Fruit fly (Drosophila melanogaster) whole organism, embryonic: ENCODE measurements around the gene CG42404.

Source experiments
- BtbVII ChIP-seq: fragments of 200-800 bp; sonication (Bioruptor generic); optimal IDR thresholded peaks from 3 replicates; lab custom pipeline; 2017; ENCODE audit warnings: missing biosample characterization, mild to moderate bottlenecking, missing genetic modification characterization
- CG10565 ChIP-seq: fragments of 200-800 bp; sonication (Bioruptor generic); optimal IDR thresholded peaks from 3 replicates; lab custom pipeline; 2016; ENCODE audit warnings: missing biosample characterization, mild to moderate bottlenecking, missing genetic modification characterization
- CG10979 ChIP-seq: fragments of 200-800 bp; sonication (Bioruptor generic); optimal IDR thresholded peaks from 2 replicates; lab custom pipeline; 2018; ENCODE audit warnings: missing biosample characterization, mild to moderate bottlenecking, missing genetic modification characterization, moderate library complexity
- CG11456 ChIP-seq: fragments of 200-800 bp; sonication (Bioruptor generic); IDR thresholded peaks from 3 replicates; pipeline ENCODE4 v1.3.6; 2022; ENCODE audit warnings: missing biosample characterization, missing genetic modification characterization
- CG11504 ChIP-seq: fragments of 200-800 bp; sonication (Bioruptor generic); optimal IDR thresholded peaks from 3 replicates; lab custom pipeline; 2019; ENCODE audit warnings: missing biosample characterization, mild to moderate bottlenecking, missing genetic modification characterization, moderate library complexity
- CG11695 ChIP-seq: fragments of 200-800 bp; sonication (Bioruptor generic); IDR thresholded peaks from 3 replicates; pipeline ENCODE4 v1.3.6; 2022; ENCODE audit warnings: missing biosample characterization, missing genetic modification characterization
- CG13123 ChIP-seq: fragments of 200-800 bp; sonication (Bioruptor generic); optimal IDR thresholded peaks from 2 replicates; lab custom pipeline; 2016; ENCODE audit warnings: missing biosample characterization, missing genetic modification characterization
- CG13296 ChIP-seq: fragments of 200-800 bp; sonication (Bioruptor generic); optimal IDR thresholded peaks from 3 replicates; lab custom pipeline; 2018; ENCODE audit warnings: missing biosample characterization, mild to moderate bottlenecking, missing genetic modification characterization
- CG14014 ChIP-seq: fragments of 200-800 bp; sonication (Bioruptor generic); IDR thresholded peaks from 2 replicates; pipeline ENCODE4 v1.3.6; 2022; ENCODE audit warnings: missing biosample characterization, missing genetic modification characterization
- CG14441 ChIP-seq: fragments of 200-800 bp; sonication (Bioruptor generic); IDR thresholded peaks from 2 replicates; pipeline ENCODE4 v1.3.6; 2022; ENCODE audit warnings: missing biosample characterization, missing genetic modification characterization
- CG15479 ChIP-seq: fragments of 200-800 bp; sonication (Bioruptor generic); optimal IDR thresholded peaks from 3 replicates; lab custom pipeline; 2019; ENCODE audit warnings: missing biosample characterization, mild to moderate bottlenecking, missing genetic modification characterization, moderate library complexity
- CG16863 ChIP-seq: fragments of 200-800 bp; sonication (Bioruptor generic); optimal IDR thresholded peaks from 3 replicates; lab custom pipeline; 2016; ENCODE audit warnings: missing biosample characterization, missing genetic modification characterization
- CG17328 ChIP-seq: fragments of 200-800 bp; sonication (Bioruptor generic); IDR thresholded peaks from 2 replicates; pipeline ENCODE4 v1.3.6; 2022; ENCODE audit warnings: missing biosample characterization, missing genetic modification characterization
- CG2202 ChIP-seq: fragments of 200-800 bp; sonication (Bioruptor generic); optimal IDR thresholded peaks from 2 replicates; lab custom pipeline; 2018; ENCODE audit warnings: missing biosample characterization, mild to moderate bottlenecking, missing genetic modification characterization
- CG2875 ChIP-seq: fragments of 200-800 bp; sonication (Bioruptor generic); optimal IDR thresholded peaks from 2 replicates; lab custom pipeline; 2017; ENCODE audit warnings: missing biosample characterization, mild to moderate bottlenecking, missing genetic modification characterization, missing genetic modification reagents
- CG33557 ChIP-seq: fragments of 200-800 bp; sonication (Bioruptor generic); optimal IDR thresholded peaks from 2 replicates; lab custom pipeline; 2019; ENCODE audit warnings: missing biosample characterization, mild to moderate bottlenecking, missing genetic modification characterization, moderate library complexity
- CG34422 ChIP-seq: fragments of 200-800 bp; sonication (Bioruptor generic); IDR thresholded peaks from 3 replicates; pipeline ENCODE4 v1.3.6; 2022; ENCODE audit warnings: missing biosample characterization, missing genetic modification characterization
- CG3726 ChIP-seq: fragments of 200-800 bp; sonication (Bioruptor generic); IDR thresholded peaks from 3 replicates; pipeline ENCODE4, ENCODE4 v1.3.6; 2022; ENCODE audit warnings: missing biosample characterization, missing genetic modification characterization
- CG4404 ChIP-seq: fragments of 200-800 bp; sonication (Bioruptor generic); IDR thresholded peaks from 2 replicates; pipeline ENCODE4 v1.3.6; 2022; ENCODE audit warnings: missing biosample characterization, missing genetic modification characterization
- CG8089 ChIP-seq: fragments of 200-800 bp; sonication (Bioruptor generic); optimal IDR thresholded peaks from 3 replicates; lab custom pipeline; 2016; ENCODE audit warnings: missing biosample characterization, missing genetic modification characterization
- CG8290 ChIP-seq, 3 experiments: fragments of 200-800 bp; sonication (Bioruptor generic); optimal IDR thresholded peaks; 2 replicates each; lab custom pipeline; 2016 to 2019; ENCODE audit warnings: missing biosample characterization in 3 of 3, missing genetic modification characterization in 3 of 3, mild to moderate bottlenecking in 2 of 3, moderate library complexity in 1 of 3
- CG8765 ChIP-seq: fragments of 200-800 bp; sonication (Bioruptor generic); IDR thresholded peaks from 2 replicates; pipeline ENCODE4 v1.3.6; 2022; ENCODE audit warnings: missing biosample characterization, missing genetic modification characterization
- D19A ChIP-seq: fragments of 200-800 bp; optimal IDR thresholded peaks from 3 replicates; lab custom pipeline; 2019; ENCODE audit warnings: missing biosample characterization, mild to moderate bottlenecking, missing genetic modification characterization, moderate library complexity
- Dad ChIP-seq: fragments of 200-800 bp; sonication (Bioruptor generic); optimal IDR thresholded peaks from 3 replicates; lab custom pipeline; 2016; ENCODE audit warnings: missing biosample characterization, missing genetic modification characterization
- E2f1 ChIP-seq: fragments of 200-800 bp; sonication (Bioruptor generic); IDR thresholded peaks from 2 replicates; pipeline ENCODE4 v1.3.6; 2022; ENCODE audit warnings: missing biosample characterization, missing genetic modification characterization
- HHEX ChIP-seq: fragments of 200-800 bp; sonication (Bioruptor generic); optimal IDR thresholded peaks from 3 replicates; lab custom pipeline; 2017; ENCODE audit warnings: missing biosample characterization, mild to moderate bottlenecking, missing genetic modification characterization, missing genetic modification reagents
- HLH4C ChIP-seq: fragments of 200-800 bp; sonication (Bioruptor generic); IDR thresholded peaks from 3 replicates; pipeline ENCODE4 v1.3.6; 2022; ENCODE audit warnings: missing biosample characterization, missing genetic modification characterization; ENCODE audit not compliant: partially characterized antibody
- Lim3 ChIP-seq: fragments of 200-800 bp; sonication (Bioruptor generic); IDR thresholded peaks from 2 replicates; pipeline ENCODE4 v1.3.6; 2022; ENCODE audit warnings: missing biosample characterization, missing genetic modification characterization
- Lpt ChIP-seq: fragments of >200 bp; optimal IDR thresholded peaks from 2 replicates; lab custom pipeline; 2018; ENCODE audit warnings: missing biosample characterization, missing genetic modification characterization
- Max ChIP-seq: fragments of 200-800 bp; sonication (Bioruptor generic); optimal IDR thresholded peaks from 2 replicates; lab custom pipeline; 2016; ENCODE audit warnings: missing biosample characterization, mild to moderate bottlenecking, missing genetic modification characterization
- Mes4 ChIP-seq: fragments of 200-800 bp; sonication (Bioruptor generic); optimal IDR thresholded peaks from 2 replicates; lab custom pipeline; 2016; ENCODE audit warnings: missing biosample characterization, missing genetic modification characterization
- NfI ChIP-seq: fragments of 200-800 bp; sonication (Bioruptor generic); optimal IDR thresholded peaks from 3 replicates; lab custom pipeline; 2018; ENCODE audit warnings: missing biosample characterization, mild to moderate bottlenecking, missing genetic modification characterization, moderate library complexity
- Ravus ChIP-seq: fragments of 200-800 bp; sonication (Bioruptor generic); IDR thresholded peaks from 2 replicates; pipeline ENCODE4 v1.3.6; 2022; ENCODE audit warnings: missing biosample characterization, missing genetic modification characterization
- Stat92E ChIP-seq, 3 experiments: fragments of >200 bp in 2 of 3; fragments of 200-800 bp in 1 of 3; sonication (Bioruptor generic) in 1 of 3; optimal IDR thresholded peaks; 2 replicates each; lab custom pipeline; 2017 to 2019; ENCODE audit warnings: missing biosample characterization in 3 of 3, missing genetic modification characterization in 3 of 3, mild to moderate bottlenecking in 1 of 3, moderate library complexity in 1 of 3
- ab ChIP-seq: fragments of 200-800 bp; sonication (Bioruptor generic); optimal IDR thresholded peaks from 2 replicates; lab custom pipeline; 2016; ENCODE audit warnings: missing biosample characterization, missing genetic modification characterization
- bowl ChIP-seq: fragments of 200-800 bp; sonication (Bioruptor generic); IDR thresholded peaks from 2 replicates; pipeline ENCODE4 v1.3.6; 2022; ENCODE audit warnings: missing biosample characterization, missing genetic modification characterization
- cg ChIP-seq: fragments of 200-800 bp; sonication (Bioruptor generic); optimal IDR thresholded peaks from 3 replicates; lab custom pipeline; 2019; ENCODE audit warnings: missing biosample characterization, mild to moderate bottlenecking, missing genetic modification characterization, moderate library complexity
- fd102C ChIP-seq: fragments of 200-800 bp; sonication (Bioruptor generic); optimal IDR thresholded peaks from 2 replicates; lab custom pipeline; 2018; ENCODE audit warnings: missing biosample characterization, mild to moderate bottlenecking, missing genetic modification characterization, moderate library complexity
- fru ChIP-seq: fragments of >200 bp; optimal IDR thresholded peaks from 2 replicates; lab custom pipeline; 2017
- ham ChIP-seq: fragments of 200-800 bp; sonication (Bioruptor generic); IDR thresholded peaks from 2 replicates; pipeline ENCODE4 v1.3.6; 2022; ENCODE audit warnings: missing biosample characterization, missing genetic modification characterization
- her ChIP-seq: fragments of 200-800 bp; sonication (Bioruptor generic); optimal IDR thresholded peaks from 2 replicates; lab custom pipeline; 2016; ENCODE audit warnings: missing biosample characterization, missing genetic modification characterization
- lilli ChIP-seq: fragments of 200-800 bp; sonication (Bioruptor generic); optimal IDR thresholded peaks from 3 replicates; lab custom pipeline; 2016; ENCODE audit warnings: missing biosample characterization, missing genetic modification characterization
- lov ChIP-seq, 2 experiments: fragments of 200-800 bp in 1 of 2; fragments of >200 bp in 1 of 2; sonication (Bioruptor generic) in 1 of 2; IDR thresholded peaks in 1 of 2; optimal IDR thresholded peaks in 1 of 2; 2 replicates in 1 of 2; 3 replicates in 1 of 2; pipeline versions ENCODE4 v1.3.6 to Lab custom; 2017 to 2022; ENCODE audit warnings: missing biosample characterization in 1 of 2, missing genetic modification characterization in 1 of 2
- mam ChIP-seq: fragments of 200-800 bp; sonication (Bioruptor generic); optimal IDR thresholded peaks from 3 replicates; lab custom pipeline; 2016; ENCODE audit warnings: missing biosample characterization, missing genetic modification characterization
- sens ChIP-seq: fragments of 200-800 bp; sonication (Bioruptor generic); peaks from one replicate; lab custom pipeline; 2016; ENCODE audit warnings: missing biosample characterization, missing genetic modification characterization
- seq ChIP-seq: fragments of 200-800 bp; sonication (Bioruptor generic); IDR thresholded peaks from 2 replicates; pipeline ENCODE4 v1.3.6; 2022; ENCODE audit warnings: missing biosample characterization, missing genetic modification characterization
- so ChIP-seq: fragments of 200-800 bp; sonication (Bioruptor generic); IDR thresholded peaks from 3 replicates; pipeline ENCODE4 v1.3.6; 2022; ENCODE audit warnings: missing biosample characterization, missing genetic modification characterization
- stc ChIP-seq: fragments of 200-800 bp; sonication (Bioruptor generic); IDR thresholded peaks from 2 replicates; pipeline ENCODE4 v1.3.6; 2022; ENCODE audit warnings: missing biosample characterization, missing genetic modification characterization
- tup ChIP-seq: fragments of 200-800 bp; sonication (Bioruptor generic); optimal IDR thresholded peaks from 2 replicates; lab custom pipeline; 2016; ENCODE audit warnings: missing biosample characterization, mild to moderate bottlenecking, missing genetic modification characterization, moderate library complexity
- tx ChIP-seq: fragments of 200-800 bp; sonication (Bioruptor generic); optimal IDR thresholded peaks from 2 replicates; lab custom pipeline; 2016; ENCODE audit warnings: missing biosample characterization, missing genetic modification characterization

The CG42404 gene

dm6 chr3R:15281335-15281963 is 31.6 kb downstream of the CG42404 start (continued):
- TF ChIP-seq E2f1 (GFP tag; lab: Robert Waterston, UW) (peak; percentile 5; the same call in 1 of the 2 replicates), cg (GFP tag; lab: Kevin White, UChicago) (peak; percentile 80), CG8290 (GFP tag; optimal IDR thresholded peaks at IDR 0.05; lab: Kevin White, UChicago) (no peak), CG8290 (tag; optimal IDR thresholded peaks at IDR 0.05; lab: Kevin White, UChicago) (peak in 1 of 2 experiments; percentile 10), CG34422 (GFP tag; lab: Robert Waterston, UW) (no peak), Lpt (GFP tag; lab: Kevin White, UChicago) (no peak), stc (GFP tag; lab: Robert Waterston, UW) (no peak), mam (GFP tag; lab: Kevin White, UChicago) (no peak), CG2202 (tag; lab: Kevin White, UChicago) (no peak), CG16863 (GFP tag; lab: Kevin White, UChicago) (no peak), CG3726 (no peak), CG33557 (GFP tag; lab: Kevin White, UChicago) (no peak), CG17328 (no peak), CG11695 (GFP tag; lab: Robert Waterston, UW) (no peak), HLH4C (GFP tag; lab: Robert Waterston, UW) (no peak), HHEX (no peak), tup (GFP tag; lab: Kevin White, UChicago) (no peak), CG4404 (GFP tag; lab: Robert Waterston, UW) (no peak), sens (GFP tag; lab: Kevin White, UChicago) (peak; percentile 16), lov (optimal IDR thresholded peaks at IDR 0.05; lab: Kevin White, UChicago) (no peak), lov (GFP tag; IDR thresholded peaks at IDR 0.05; lab: Robert Waterston, UW) (peak; percentile 62; the same call in 1 of the 3 replicates), Ravus (GFP tag; lab: Robert Waterston, UW) (no peak), CG10979 (no peak), CG2875 (GFP tag; lab: Kevin White, UChicago) (no peak), CG14014 (no peak), Stat92E (GFP tag; optimal IDR thresholded peaks at IDR 0.05; lab: Kevin White, UChicago) (no peak), BtbVII (GFP tag; lab: Kevin White, UChicago) (no peak), CG13123 (GFP tag; lab: Kevin White, UChicago) (no peak), CG11456 (GFP tag; lab: Robert Waterston, UW) (no peak), CG10565 (no peak), tx (GFP tag; lab: Kevin White, UChicago) (no peak)

- TF ChIP-seq so (GFP tag; lab: Robert Waterston, UW) (no peak), Dad (GFP tag; lab: Kevin White, UChicago) (no peak), Mes4 (GFP tag; lab: Kevin White, UChicago) (no peak), bowl (GFP tag; lab: Robert Waterston, UW) (no peak), fd102C (GFP tag; lab: Kevin White, UChicago) (no peak), CG2875 (GFP tag; lab: Kevin White, UChicago) (no peak), CG15479 (no peak), her (no peak), CG8089 (no peak), CG17328 (no peak), CG13296 (GFP tag; lab: Kevin White, UChicago) (no peak), seq (GFP tag; lab: Robert Waterston, UW) (no peak), D19A (tag; lab: Kevin White, UChicago) (peak; percentile 18), lilli (peak; percentile 18), E2f1 (GFP tag; lab: Robert Waterston, UW) (no peak), CG11504 (tag; lab: Kevin White, UChicago) (no peak), ham (no peak), Lim3 (no peak), CG14441 (GFP tag; lab: Robert Waterston, UW) (no peak), CG8765 (GFP tag; lab: Robert Waterston, UW) (no peak), Max (GFP tag; lab: Kevin White, UChicago) (no peak), NfI (GFP tag; lab: Kevin White, UChicago) (no peak), ab (GFP tag; lab: Kevin White, UChicago) (no peak), fru (lab: Kevin White, UChicago) (no peak), CG4404 (GFP tag; lab: Robert Waterston, UW) (no peak)
Measured at dm6 chr3R:15282326-15282725, 32.4 kb downstream of the CG42404 start.
